Fruit fly (Drosophila melanogaster): Measurements from ENCODE around the gene Bin1.

Gene Bin1

DNA sequence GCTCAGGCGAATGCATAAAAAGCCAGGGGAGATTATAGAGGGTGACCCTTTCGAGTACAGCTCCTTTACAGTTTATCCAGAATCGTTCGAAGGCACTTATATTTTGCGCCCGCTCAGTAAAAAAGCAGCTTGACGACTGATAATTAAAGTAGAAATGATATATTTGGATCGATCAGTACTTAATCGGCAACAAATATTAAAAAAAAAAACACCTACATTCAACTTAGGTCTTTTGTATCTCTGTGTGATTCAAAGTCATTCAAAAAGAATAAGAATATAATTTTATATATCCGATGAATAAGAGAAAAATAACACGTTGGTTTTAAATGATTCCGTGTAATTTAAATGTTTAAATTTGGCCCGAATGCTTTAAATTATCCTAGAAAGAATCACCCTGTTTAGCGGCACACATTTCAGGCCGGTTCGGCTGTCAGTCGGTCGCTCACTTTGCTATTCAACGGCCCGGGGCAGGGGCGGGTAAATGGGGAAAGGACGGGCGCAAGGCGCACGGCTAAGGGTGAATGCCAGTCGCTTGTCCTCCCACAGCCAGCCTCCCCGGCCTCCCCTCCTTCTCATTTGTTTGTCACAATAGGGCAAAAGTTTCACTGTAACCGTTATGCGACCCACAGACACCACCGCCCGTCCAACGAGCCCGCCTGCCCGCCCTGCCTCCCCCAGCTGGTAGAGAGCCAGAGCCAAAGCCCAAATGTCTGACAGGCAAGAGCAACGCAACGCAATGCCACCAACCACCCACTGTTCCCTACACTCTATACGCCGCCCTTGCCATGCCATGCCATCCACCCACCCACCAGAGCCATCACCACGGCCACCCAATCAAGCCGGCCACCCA is 23.7 kb upstream of the Bin1 start (continued):
- peak; percentile 2 for TF ChIP-seq Myb (GFP tag; optimal IDR thresholded peaks at IDR 0.05)
- peak in 1 of 2 experiments; percentile 1 for TF ChIP-seq Pdp1 (GFP tag; optimal IDR thresholded peaks at IDR 0.05)
- no peak for TF ChIP-seq CG12155 (GFP tag; optimal IDR thresholded peaks at IDR 0.05)
- peak; percentile 22 for TF ChIP-seq Xbp1 (GFP tag; optimal IDR thresholded peaks at IDR 0.05)
- TF ChIP-seq pb (GFP tag; optimal IDR thresholded peaks at IDR 0.05): no peak
- TF ChIP-seq odd (GFP tag; optimal IDR thresholded peaks at IDR 0.05): peak; percentile 55
- TF ChIP-seq CG10543 (GFP tag; optimal IDR thresholded peaks at IDR 0.05): peak; percentile 90
- TF ChIP-seq CG6854 (GFP tag; optimal IDR thresholded peaks at IDR 0.05): peak; percentile 73
- peak; percentile 41; the same call in 1 of the 3 replicates for TF ChIP-seq Dbx (GFP tag; IDR thresholded peaks at IDR 0.05)
- no peak for TF ChIP-seq tup (GFP tag; optimal IDR thresholded peaks at IDR 0.05)
- TF ChIP-seq fru (optimal IDR thresholded peaks at IDR 0.05): no peak
- TF ChIP-seq chn (GFP tag; optimal IDR thresholded peaks at IDR 0.05): no peak
- TF ChIP-seq Atf6 (GFP tag; IDR thresholded peaks at IDR 0.05): no peak
- TF ChIP-seq CG15011 (GFP tag; optimal IDR thresholded peaks at IDR 0.05): peak; percentile 75
- no peak for TF ChIP-seq Awh (GFP tag; IDR thresholded peaks at IDR 0.05)
- TF ChIP-seq Dll (GFP tag; IDR thresholded peaks at IDR 0.05; ENCODE audit: partially characterized antibody): no peak
- TF ChIP-seq dati (GFP tag; IDR thresholded peaks at IDR 0.05): no peak
- no peak for TF ChIP-seq D19A (tag; optimal IDR thresholded peaks at IDR 0.05)
- peak; percentile 93 for TF ChIP-seq CG7556 (GFP tag; optimal IDR thresholded peaks at IDR 0.05)
- TF ChIP-seq slp2 (GFP tag; optimal IDR thresholded peaks at IDR 0.05): no peak
- peak; percentile 64; the same call in 1 of the 3 replicates for TF ChIP-seq CG11695 (GFP tag; IDR thresholded peaks at IDR 0.05)
- TF ChIP-seq Sox102F (GFP tag; optimal IDR thresholded peaks at IDR 0.05): peak; percentile 36
- peak; percentile 47 for TF ChIP-seq fd96Cb (tag; optimal IDR thresholded peaks at IDR 0.05)
- TF ChIP-seq CG6765 (GFP tag; optimal IDR thresholded peaks at IDR 0.05): peak; percentile 37
- TF ChIP-seq Hmr (GFP tag; optimal IDR thresholded peaks at IDR 0.05): peak; percentile 70
- TF ChIP-seq CG2678 (tag; optimal IDR thresholded peaks at IDR 0.05): peak; percentile 85
- TF ChIP-seq CG14667 (GFP tag; IDR thresholded peaks at IDR 0.05): no peak
- 0 out of 3 replicates have a peak, but pooled peaks have one; percentile 38 for TF ChIP-seq ken (GFP tag; IDR thresholded peaks at IDR 0.05)
- peak; percentile 44 for TF ChIP-seq CG6683 (GFP tag; optimal IDR thresholded peaks at IDR 0.05)
- TF ChIP-seq Lim3 (GFP tag; IDR thresholded peaks at IDR 0.05): no peak
- no peak for TF ChIP-seq HmgD (GFP tag; optimal IDR thresholded peaks at IDR 0.05)
- TF ChIP-seq gro (GFP tag; optimal IDR thresholded peaks at IDR 0.05): no peak
- TF ChIP-seq Dref (GFP tag; IDR thresholded peaks at IDR 0.05): peak; percentile 25; the same call in 1 of the 2 replicates
- TF ChIP-seq CG17802 (tag; optimal IDR thresholded peaks at IDR 0.05): no peak
- TF ChIP-seq CG10462 (GFP tag; optimal IDR thresholded peaks at IDR 0.05): no peak
- TF ChIP-seq cas (GFP tag; IDR thresholded peaks at IDR 0.05): no peak
- TF ChIP-seq Ets65A (GFP tag): no peak
- no peak for TF ChIP-seq zf30C (GFP tag; optimal IDR thresholded peaks at IDR 0.05)
- TF ChIP-seq Hr78 (GFP tag; optimal IDR thresholded peaks at IDR 0.05): peak in 1 of 2 experiments; percentile 11
- no peak for TF ChIP-seq gt (GFP tag; IDR thresholded peaks at IDR 0.05)
- TF ChIP-seq E2f1 (GFP tag; IDR thresholded peaks at IDR 0.05): no peak
- TF ChIP-seq CG17385 (GFP tag; optimal IDR thresholded peaks at IDR 0.05): peak; percentile 28
- peak; percentile 72 for TF ChIP-seq gem (tag; optimal IDR thresholded peaks at IDR 0.05)
- no peak for TF ChIP-seq Dip2 (GFP tag; IDR thresholded peaks at IDR 0.05)
- no peak for TF ChIP-seq lbe (GFP tag; optimal IDR thresholded peaks at IDR 0.05)
- TF ChIP-seq CG10267 (tag; optimal IDR thresholded peaks at IDR 0.05): peak; percentile 66
- TF ChIP-seq dmrt99B (tag; optimal IDR thresholded peaks at IDR 0.05): peak; percentile 72
- TF ChIP-seq CG17568 (GFP tag; optimal IDR thresholded peaks at IDR 0.05): peak; percentile 9
- TF ChIP-seq CG8290 (GFP tag; optimal IDR thresholded peaks at IDR 0.05): no peak
- TF ChIP-seq CG8290 (tag; optimal IDR thresholded peaks at IDR 0.05): peak in 1 of 2 experiments; percentile 12
